Fruit fly (Drosophila melanogaster) whole organism, wandering third instar larva: ENCODE results near the gene SelG.

Experiments
- CG9705 ChIP-seq: fragments of 200-800 bp; sonication (Bioruptor generic); optimal IDR thresholded peaks from 2 replicates; lab custom pipeline; 2018; ENCODE audit warnings: missing biosample characterization, mild to moderate bottlenecking, missing genetic modification characterization
- CrebA ChIP-seq: fragments of 200-800 bp; sonication (Bioruptor generic); optimal IDR thresholded peaks from 2 replicates; lab custom pipeline; 2016; ENCODE audit warnings: missing biosample characterization, mild to moderate bottlenecking, missing genetic modification characterization, borderline replicate concordance
- dmrt93B ChIP-seq: fragments of 200-800 bp; sonication (Bioruptor generic); optimal IDR thresholded peaks from 2 replicates; lab custom pipeline; 2018; ENCODE audit warnings: missing biosample characterization, mild to moderate bottlenecking, missing genetic modification characterization
- pan ChIP-seq: fragments of >200 bp; optimal IDR thresholded peaks from 2 replicates; lab custom pipeline; 2017
- usp ChIP-seq: fragments of >200 bp; optimal IDR thresholded peaks from 2 replicates; lab custom pipeline; 2017; ENCODE audit warnings: missing biosample characterization, missing genetic modification characterization

DNA sequence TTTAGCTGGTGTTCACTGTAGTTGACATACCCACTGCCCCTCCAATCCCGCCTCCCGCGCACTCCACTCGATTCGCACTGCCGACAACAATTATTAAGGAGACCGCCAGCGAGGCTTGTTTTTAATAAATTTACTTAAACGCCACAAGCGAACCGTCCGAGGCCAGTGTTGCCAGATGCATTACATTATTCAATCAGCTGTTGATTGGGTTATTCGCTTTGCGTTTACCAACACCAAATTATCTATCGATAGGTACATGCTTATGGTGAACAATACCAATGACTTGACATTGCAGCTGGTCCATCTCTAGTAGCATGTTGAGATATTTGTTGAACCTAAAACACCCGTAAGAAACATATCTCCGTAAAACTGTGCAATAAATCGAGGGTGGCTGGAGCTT, at the start of gene SelG, which contains the start of gene CG10353:
- TF ChIP-seq pan (lab: Kevin White, UChicago) (no peak), CrebA (no peak), usp (GFP tag; lab: Kevin White, UChicago) (no peak), dmrt93B (GFP tag; lab: Kevin White, UChicago) (no peak), CG9705 (GFP tag; lab: Kevin White, UChicago) (no peak)
